Fruit fly (Drosophila melanogaster): ENCODE data around the gene CheB93b.

The CheB93b gene

DNA sequence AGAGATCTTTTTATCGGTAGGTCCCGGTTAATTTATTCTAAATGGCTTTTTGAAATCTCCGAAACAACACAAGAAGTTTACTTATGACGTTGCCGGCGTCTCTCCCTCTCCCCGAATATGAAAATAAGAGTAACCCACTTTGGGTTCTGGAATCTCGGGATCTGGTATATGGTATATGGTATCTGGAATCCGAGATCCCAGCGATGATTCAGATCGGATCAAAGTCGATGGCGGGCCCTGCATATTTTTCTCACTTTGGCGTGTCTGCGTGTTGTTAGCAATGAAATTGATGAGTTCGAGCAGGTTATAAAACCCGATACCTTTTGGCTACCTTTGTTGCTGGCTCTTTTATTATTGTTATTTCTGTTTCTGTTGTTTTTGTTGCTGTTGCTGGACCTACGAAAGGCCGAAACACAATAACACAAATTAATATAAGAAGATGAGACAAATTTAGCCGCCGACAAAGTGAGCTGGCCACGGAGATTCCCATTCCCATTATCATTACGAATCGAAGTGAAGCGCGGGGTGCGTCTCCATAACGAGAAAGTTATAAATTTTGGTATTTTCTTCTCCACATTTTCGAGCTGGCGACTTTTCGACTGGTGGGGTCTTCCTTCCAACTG, 6.2 kb downstream of the CheB93b start:
- TF ChIP-seq Blimp-1 (GFP tag; optimal IDR thresholded peaks at IDR 0.05) = peak; percentile 17
- no peak for TF ChIP-seq CG4318 (GFP tag; optimal IDR thresholded peaks at IDR 0.05)

DNA sequence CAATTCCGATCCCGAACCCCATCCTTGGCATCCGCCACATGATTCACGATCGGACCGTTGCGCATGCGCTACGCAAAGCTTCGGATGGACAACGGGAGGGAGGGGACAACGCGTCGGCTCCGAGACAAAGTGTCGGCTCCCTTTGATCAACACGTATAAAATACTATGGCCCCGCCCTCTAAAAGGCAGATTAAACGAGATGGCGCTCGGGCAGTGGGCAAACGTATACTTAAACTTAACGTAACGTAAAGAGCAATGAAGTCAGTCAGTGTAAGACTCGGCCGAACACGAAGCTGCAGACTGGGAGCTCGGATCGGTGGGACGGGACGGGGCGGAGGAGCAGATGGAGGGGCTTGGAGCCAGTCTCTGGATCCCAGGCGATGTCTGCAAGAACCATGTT, 8.0 kb downstream of the CheB93b start:
- no peak for TF ChIP-seq topi (GFP tag; optimal IDR thresholded peaks at IDR 0.05)
- TF ChIP-seq ss (GFP tag; optimal IDR thresholded peaks at IDR 0.05) = peak in 1 of 2 experiments; percentile 54

- no peak for TF ChIP-seq CG16779 (tag; optimal IDR thresholded peaks at IDR 0.05)
- no peak for TF ChIP-seq Hr39 (GFP tag; optimal IDR thresholded peaks at IDR 0.05)
- TF ChIP-seq dsx (GFP tag; optimal IDR thresholded peaks at IDR 0.05; ENCODE audit: poor library complexity, severe bottlenecking) = no peak
- TF ChIP-seq CG10631 (GFP tag; optimal IDR thresholded peaks at IDR 0.05) = no peak
- no peak for TF ChIP-seq CG3919 (GFP tag; optimal IDR thresholded peaks at IDR 0.05)
- no peak for TF ChIP-seq Sox14 (GFP tag; optimal IDR thresholded peaks at IDR 0.05)
- no peak for TF ChIP-seq Met (GFP tag; optimal IDR thresholded peaks at IDR 0.05)
- TF ChIP-seq svp (GFP tag) = no peak
- TF ChIP-seq CG31627 (GFP tag; optimal IDR thresholded peaks at IDR 0.05) = no peak
- no peak for TF ChIP-seq salr (GFP tag; optimal IDR thresholded peaks at IDR 0.05)
- TF ChIP-seq eg (GFP tag; IDR thresholded peaks at IDR 0.05) = no peak
- no peak for TF ChIP-seq Smox (GFP tag; optimal IDR thresholded peaks at IDR 0.05)
- TF ChIP-seq fkh (GFP tag; optimal IDR thresholded peaks at IDR 0.05) = no peak
- no peak for TF ChIP-seq CG4318 (GFP tag; optimal IDR thresholded peaks at IDR 0.05)
- TF ChIP-seq CG32006 (GFP tag; optimal IDR thresholded peaks at IDR 0.05) = no peak
- no peak for TF ChIP-seq CG7368 (GFP tag; optimal IDR thresholded peaks at IDR 0.05)
- TF ChIP-seq CG11902 (GFP tag; optimal IDR thresholded peaks at IDR 0.05) = no peak
- no peak for TF ChIP-seq Hr4 (GFP tag; optimal IDR thresholded peaks at IDR 0.05)
- TF ChIP-seq OdsH (GFP tag; optimal IDR thresholded peaks at IDR 0.05) = no peak
These were observed 10.3 kb downstream of the CheB93b start for dm6 chr3R:21419258-21419657.

DNA sequence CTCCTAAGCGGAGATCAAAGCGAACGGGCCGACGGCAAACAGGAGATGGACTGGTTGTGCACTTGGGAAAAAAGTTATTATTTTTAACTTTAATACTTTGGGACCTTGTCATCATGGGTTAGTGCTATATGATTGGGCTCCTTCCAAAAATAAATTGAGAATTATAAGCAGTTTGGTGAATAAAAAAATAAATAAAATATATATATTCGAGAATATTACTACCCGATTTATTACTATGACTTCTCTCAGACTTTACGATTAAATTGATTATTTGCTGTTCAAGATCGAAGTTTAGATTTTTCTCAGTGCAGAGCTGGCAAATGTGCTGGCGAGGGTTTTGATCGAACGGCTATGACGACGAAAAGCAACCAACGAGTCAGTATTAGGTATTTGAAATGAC, 11.0 kb downstream of the CheB93b start:
- TF ChIP-seq lz (GFP tag; optimal IDR thresholded peaks at IDR 0.05) (no peak), esn (GFP tag; optimal IDR thresholded peaks at IDR 0.05) (no peak), Ets21C (GFP tag; optimal IDR thresholded peaks at IDR 0.05) (no peak), net (GFP tag; optimal IDR thresholded peaks at IDR 0.05) (no peak), CG6854 (GFP tag; optimal IDR thresholded peaks at IDR 0.05) (no peak), CG15336 (GFP tag; IDR thresholded peaks at IDR 0.05) (no peak), Lpt (GFP tag; optimal IDR thresholded peaks at IDR 0.05) (peak; percentile 0), salr (GFP tag; optimal IDR thresholded peaks at IDR 0.05) (no peak), Met (GFP tag; optimal IDR thresholded peaks at IDR 0.05) (no peak), CG11294 (GFP tag; IDR thresholded peaks at IDR 0.05) (no peak), CG7368 (GFP tag; optimal IDR thresholded peaks at IDR 0.05) (no peak), CG32006 (GFP tag; optimal IDR thresholded peaks at IDR 0.05) (peak; percentile 10), CG8632 (GFP tag; optimal IDR thresholded peaks at IDR 0.05) (no peak), Hr39 (GFP tag; optimal IDR thresholded peaks at IDR 0.05) (no peak), Gug (GFP tag; IDR thresholded peaks at IDR 0.05) (no peak), fkh (GFP tag; optimal IDR thresholded peaks at IDR 0.05) (no peak), Sox14 (GFP tag; optimal IDR thresholded peaks at IDR 0.05) (no peak), CG10631 (GFP tag; optimal IDR thresholded peaks at IDR 0.05) (no peak), CG4318 (GFP tag; optimal IDR thresholded peaks at IDR 0.05) (no peak), ss (GFP tag; optimal IDR thresholded peaks at IDR 0.05) (no peak), CG9139 (GFP tag; optimal IDR thresholded peaks at IDR 0.05) (no peak), CG34406 (GFP tag; optimal IDR thresholded peaks at IDR 0.05) (no peak), CG6808 (GFP tag; optimal IDR thresholded peaks at IDR 0.05) (peak; percentile 33), acj6 (GFP tag; optimal IDR thresholded peaks at IDR 0.05) (no peak), Smox (GFP tag; optimal IDR thresholded peaks at IDR 0.05) (no peak), CG11762 (GFP tag; optimal IDR thresholded peaks at IDR 0.05; ENCODE audit: insufficient read depth) (no peak), cyc (GFP tag; optimal IDR thresholded peaks at IDR 0.05) (no peak), svp (GFP tag) (peak; percentile 19), vri (GFP tag; optimal IDR thresholded peaks at IDR 0.05) (no peak), spab (GFP tag; optimal IDR thresholded peaks at IDR 0.05) (peak; percentile 19), CG1621 (tag; optimal IDR thresholded peaks at IDR 0.05) (no peak), Ets96B (tag; optimal IDR thresholded peaks at IDR 0.05) (peak; percentile 32), CG3032 (tag; optimal IDR thresholded peaks at IDR 0.05) (peak; percentile 43), Sox102F (GFP tag; optimal IDR thresholded peaks at IDR 0.05) (no peak), Sox15 (GFP tag; optimal IDR thresholded peaks at IDR 0.05) (no peak)

Data from whole organism, prepupa.